Worm (Caenorhabditis elegans): ENCODE results near the gene asd-1.

asd-1 gene

DNA sequence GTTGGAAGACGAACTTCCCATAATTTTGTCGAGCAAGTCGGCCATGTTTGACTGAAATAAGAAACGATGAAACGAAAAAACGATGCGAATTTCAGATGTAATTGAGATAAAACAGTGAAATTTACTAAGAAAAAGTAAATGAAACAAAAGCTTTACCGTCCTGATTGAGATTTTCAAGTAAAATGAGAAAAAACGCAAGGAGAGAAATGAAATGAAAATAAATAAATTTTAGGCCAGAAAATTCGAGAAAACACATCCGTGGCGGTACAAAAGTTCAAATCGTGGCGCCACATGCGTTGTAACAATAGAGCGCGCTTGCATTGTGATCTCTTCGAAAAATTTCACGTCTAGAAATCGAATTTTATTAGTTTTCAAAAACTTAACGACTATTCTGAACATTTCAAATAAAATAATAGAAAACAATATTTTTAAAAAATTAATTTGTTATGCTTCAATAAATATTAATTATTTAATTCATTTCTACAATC is 20.9 kb upstream of the asd-1 start, which contains the start of the genes hrde-1 and C16C10.13 (continued):
- TF ChIP-seq mep-1 (tag; optimal IDR thresholded peaks at IDR 0.05) (no peak), ztf-11 (tag; optimal IDR thresholded peaks at IDR 0.05) (no peak), ces-1 (GFP tag; optimal IDR thresholded peaks at IDR 0.05) (no peak), tag-97 (GFP tag; IDR thresholded peaks at IDR 0.05) (no peak), Y75B8A.6 (GFP tag; IDR thresholded peaks at IDR 0.05) (no peak), cey-2 (tag; optimal IDR thresholded peaks at IDR 0.05; ENCODE audit: borderline replicate concordance, insufficient read depth) (no peak), aly-2 (tag; optimal IDR thresholded peaks at IDR 0.05) (no peak)

DNA sequence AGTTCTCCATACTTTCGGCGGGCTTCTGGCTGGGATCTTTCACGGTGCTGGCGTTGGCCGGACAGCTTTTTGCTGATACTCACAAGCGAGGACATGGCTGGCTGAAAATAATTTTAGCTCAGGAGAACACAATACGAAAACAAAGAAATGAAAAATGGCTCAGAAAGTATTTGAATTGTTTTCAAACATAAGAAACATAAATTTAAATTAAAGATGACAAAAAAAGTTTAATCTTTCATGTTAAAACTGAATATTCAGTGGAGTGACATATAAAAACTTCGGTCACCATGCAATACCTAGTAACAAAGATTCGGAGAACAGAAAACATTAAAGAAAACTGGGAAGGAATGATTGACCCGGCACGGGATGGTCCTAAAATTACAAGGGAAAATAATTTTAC is 18.5 kb upstream of the asd-1 start, which contains the start of gene C16C10.2:
C16C10.2 (minus strand) TSS at position 101 of the 400 bp plus-strand sequence.
- TF ChIP-seq mep-1 (tag; optimal IDR thresholded peaks at IDR 0.05) (no peak), lin-1 (GFP tag; IDR thresholded peaks at IDR 0.05) (no peak), nhr-48 (tag; optimal IDR thresholded peaks at IDR 0.05) (no peak), T20F7.1 (GFP tag; optimal IDR thresholded peaks at IDR 0.05) (no peak), nhr-77 (tag; optimal IDR thresholded peaks at IDR 0.05) (no peak), attf-4 (tag; optimal IDR thresholded peaks at IDR 0.05) (no peak), dpl-1 (GFP tag; optimal IDR thresholded peaks at IDR 0.05) (no peak), hlh-30 (tag; optimal IDR thresholded peaks at IDR 0.05; ENCODE audit: insufficient read depth) (no peak), snpc-4 (tag; optimal IDR thresholded peaks at IDR 0.05) (no peak), hmg-1.1 (GFP tag; IDR thresholded peaks at IDR 0.05) (no peak), lin-13 (GFP tag; optimal IDR thresholded peaks at IDR 0.05) (no peak), daf-12 (tag; optimal IDR thresholded peaks at IDR 0.05) (no peak), F44E2.7 (GFP tag; IDR thresholded peaks at IDR 0.05) (no peak), aha-1 (tag) (no peak), ceh-32 (tag; optimal IDR thresholded peaks at IDR 0.05; ENCODE audit: poor library complexity) (no peak)

DNA sequence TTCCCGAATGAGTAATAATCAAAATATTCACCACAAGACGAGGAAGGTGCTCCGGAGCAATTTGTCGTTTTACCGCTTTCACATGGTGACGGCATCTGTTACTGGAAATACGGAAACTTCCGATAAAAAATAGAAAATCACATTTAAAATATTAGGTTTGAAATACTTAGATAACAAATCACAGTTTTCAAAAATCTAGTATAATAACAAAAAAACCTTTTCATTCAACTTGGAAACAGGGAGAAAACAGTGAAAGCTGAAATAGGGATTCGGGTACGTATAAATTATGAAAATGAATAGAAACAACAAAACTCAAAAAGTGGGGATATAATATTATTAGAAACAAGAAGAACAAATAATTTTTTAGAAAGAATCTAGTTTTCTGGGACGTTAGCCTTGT is 15.7 kb upstream of the asd-1 start, which contains the start of gene C16C10.1:
C16C10.1 (minus strand) TSS at position 101 of the 400 bp plus-strand sequence.
- TF ChIP-seq pqm-1 (tag; optimal IDR thresholded peaks at IDR 0.05) (no peak), hlh-11 (tag; optimal IDR thresholded peaks at IDR 0.05) (no peak), dmd-6 (GFP tag; IDR thresholded peaks at IDR 0.05) (no peak), mdl-1 (tag; optimal IDR thresholded peaks at IDR 0.05) (no peak), hlh-30 (tag; optimal IDR thresholded peaks at IDR 0.05; ENCODE audit: insufficient read depth) (no peak), ZK337.2 (GFP tag; IDR thresholded peaks at IDR 0.05) (no peak), tag-97 (GFP tag; IDR thresholded peaks at IDR 0.05) (no peak), hmg-1.1 (GFP tag; IDR thresholded peaks at IDR 0.05) (no peak), nhr-102 (tag; optimal IDR thresholded peaks at IDR 0.05) (no peak), vab-7 (GFP tag; IDR thresholded peaks at IDR 0.05) (no peak), madf-5 (GFP tag; IDR thresholded peaks at IDR 0.05) (no peak), ztf-11 (tag; optimal IDR thresholded peaks at IDR 0.05) (no peak), T20F7.1 (GFP tag; optimal IDR thresholded peaks at IDR 0.05) (no peak), nhr-41 (GFP tag; IDR thresholded peaks at IDR 0.05) (no peak), lin-29 (GFP tag; IDR thresholded peaks at IDR 0.05) (no peak), snpc-1.2 (GFP tag; IDR thresholded peaks at IDR 0.05) (no peak), lin-38 (GFP tag; IDR thresholded peaks at IDR 0.05) (no peak), F10B5.3 (tag; optimal IDR thresholded peaks at IDR 0.05) (no peak), dmd-9 (GFP tag; IDR thresholded peaks at IDR 0.05) (no peak), unc-62 (GFP tag; optimal IDR thresholded peaks at IDR 0.05 in 1 of 2) (no peak), unc-62 (tag; optimal IDR thresholded peaks at IDR 0.05) (no peak)
